Worm (Caenorhabditis elegans) whole organism, mixed stage, embryonic: Measurements from ENCODE around the gene C07E3.4.

Experiments
- M03D4.4 ChIP-seq: sonication (generic microtip); optimal IDR thresholded peaks from 2 replicates; lab custom pipeline; 2017; ENCODE audit warnings: mild to moderate bottlenecking, missing genetic modification characterization, missing compliant biosample characterization
- bed-3 ChIP-seq: fragments of 200-800 bp; sonication (Bioruptor generic); optimal IDR thresholded peaks from 3 replicates; lab custom pipeline; 2018; ENCODE audit warnings: mild to moderate bottlenecking, missing genetic modification characterization, moderate library complexity, missing compliant biosample characterization
- ceh-39 ChIP-seq: fragments of 150-350 bp; optimal IDR thresholded peaks from 2 replicates; lab custom pipeline; 2014; ENCODE audit warnings: missing biosample characterization, missing genetic modification characterization
- ceh-43 ChIP-seq: fragments of 200-800 bp; sonication (Bioruptor generic); optimal IDR thresholded peaks from 2 replicates; lab custom pipeline; 2018; ENCODE audit warnings: mild to moderate bottlenecking, missing genetic modification characterization, moderate library complexity, missing compliant biosample characterization
- ceh-83 ChIP-seq: fragments of 200-800 bp; sonication (Bioruptor generic); optimal IDR thresholded peaks from 2 replicates; lab custom pipeline; 2018; ENCODE audit warnings: mild to moderate bottlenecking, missing genetic modification characterization, missing compliant biosample characterization
- ces-1 ChIP-seq: fragments of 150-350 bp; optimal IDR thresholded peaks from 2 replicates; lab custom pipeline; 2014; ENCODE audit warnings: missing biosample characterization, missing genetic modification reagents, missing genetic modification characterization
- cnd-1 ChIP-seq: fragments of 200-800 bp; sonication (Bioruptor generic); optimal IDR thresholded peaks from 2 replicates; lab custom pipeline; 2018; ENCODE audit warnings: mild to moderate bottlenecking, missing genetic modification characterization, missing compliant biosample characterization
- drap-1 ChIP-seq: fragments of 200-800 bp; sonication (Bioruptor generic); optimal IDR thresholded peaks from 3 replicates; lab custom pipeline; 2018; ENCODE audit warnings: mild to moderate bottlenecking, missing genetic modification characterization, missing compliant biosample characterization
- elt-1 ChIP-seq: sonication (generic microtip); optimal IDR thresholded peaks from 2 replicates; lab custom pipeline; 2017; ENCODE audit warnings: missing genetic modification characterization, mild to moderate bottlenecking, missing compliant biosample characterization, antibody characterized with exemption, moderate library complexity, borderline replicate concordance; ENCODE audit not compliant: insufficient read depth
- elt-3 ChIP-seq: fragments of 150-350 bp; optimal IDR thresholded peaks from 2 replicates; lab custom pipeline; 2014; ENCODE audit warnings: missing biosample characterization, missing genetic modification characterization
- flh-1 ChIP-seq: fragments of 200-800 bp; sonication (Bioruptor generic); optimal IDR thresholded peaks from 2 replicates; lab custom pipeline; 2018; ENCODE audit warnings: mild to moderate bottlenecking, missing genetic modification characterization, moderate library complexity, missing compliant biosample characterization
- ham-2 ChIP-seq: fragments of 200-800 bp; sonication (Bioruptor generic); optimal IDR thresholded peaks from 2 replicates; lab custom pipeline; 2018; ENCODE audit warnings: mild to moderate bottlenecking, missing genetic modification characterization, missing compliant biosample characterization
- hlh-1 ChIP-seq: fragments of 150-350 bp; optimal IDR thresholded peaks from 2 replicates; lab custom pipeline; 2014; ENCODE audit warnings: missing biosample characterization, missing genetic modification reagents, missing genetic modification characterization
- lin-13 ChIP-seq: fragments of 150-350 bp; optimal IDR thresholded peaks from 2 replicates; lab custom pipeline; 2014; ENCODE audit warnings: missing biosample characterization, missing genetic modification characterization
- lsy-2 ChIP-seq: fragments of 150-350 bp; optimal IDR thresholded peaks from 2 replicates; lab custom pipeline; 2014; ENCODE audit warnings: missing biosample characterization, missing genetic modification characterization
- mab-5 ChIP-seq: fragments of 150-350 bp; optimal IDR thresholded peaks from 2 replicates; lab custom pipeline; 2014; ENCODE audit warnings: missing biosample characterization, missing genetic modification characterization
- mep-1 ChIP-seq: fragments of 150-350 bp; optimal IDR thresholded peaks from 2 replicates; lab custom pipeline; 2017; ENCODE audit warnings: missing biosample characterization, missing genetic modification reagents, missing genetic modification characterization, inconsistent platforms
- mls-2 ChIP-seq: sonication (generic microtip); optimal IDR thresholded peaks from 2 replicates; lab custom pipeline; 2016; ENCODE audit warnings: mild to moderate bottlenecking, missing genetic modification characterization, moderate library complexity, missing compliant biosample characterization
- nhr-12 ChIP-seq: fragments of 150-350 bp; optimal IDR thresholded peaks from 2 replicates; lab custom pipeline; 2014; ENCODE audit warnings: missing biosample characterization, missing genetic modification characterization
- nhr-2 ChIP-seq: fragments of 150-350 bp; optimal IDR thresholded peaks from 2 replicates; lab custom pipeline; 2014; ENCODE audit warnings: missing biosample characterization, missing genetic modification characterization
- nhr-28 ChIP-seq: fragments of 150-350 bp; optimal IDR thresholded peaks from 2 replicates; lab custom pipeline; 2014; ENCODE audit warnings: missing biosample characterization, missing genetic modification characterization
- nhr-76 ChIP-seq: sonication (generic microtip); optimal IDR thresholded peaks from 2 replicates; lab custom pipeline; 2017; ENCODE audit warnings: missing biosample characterization, missing genetic modification characterization
- sem-2 ChIP-seq: fragments of 200-800 bp; sonication (Bioruptor generic); optimal IDR thresholded peaks from 2 replicates; lab custom pipeline; 2018; ENCODE audit warnings: mild to moderate bottlenecking, missing genetic modification characterization, missing compliant biosample characterization
- snpc-4 ChIP-seq: fragments of 150-350 bp; optimal IDR thresholded peaks from 2 replicates; lab custom pipeline; 2014; ENCODE audit warnings: missing biosample characterization, missing genetic modification characterization
- sptf-1 ChIP-seq: sonication (generic microtip); optimal IDR thresholded peaks from 2 replicates; lab custom pipeline; 2017; ENCODE audit warnings: mild to moderate bottlenecking, missing genetic modification characterization, moderate library complexity, missing compliant biosample characterization
- tbx-8 ChIP-seq: fragments of 200-800 bp; sonication (Bioruptor generic); optimal IDR thresholded peaks from 2 replicates; lab custom pipeline; 2018; ENCODE audit warnings: mild to moderate bottlenecking, missing genetic modification characterization, moderate library complexity, missing compliant biosample characterization
- unc-120 ChIP-seq: sonication (generic microtip); optimal IDR thresholded peaks from 2 replicates; lab custom pipeline; 2017; ENCODE audit warnings: missing genetic modification characterization, missing compliant biosample characterization; ENCODE audit not compliant: poor library complexity, severe bottlenecking
- unc-39 ChIP-seq: fragments of 150-350 bp; optimal IDR thresholded peaks from 2 replicates; lab custom pipeline; 2014; ENCODE audit warnings: missing biosample characterization, missing genetic modification characterization
- unc-62 ChIP-seq: fragments of 150-350 bp; optimal IDR thresholded peaks from 2 replicates; lab custom pipeline; 2014; ENCODE audit warnings: missing biosample characterization, missing genetic modification reagents, missing genetic modification characterization
- zip-8 ChIP-seq: fragments of 150-350 bp; optimal IDR thresholded peaks from 2 replicates; lab custom pipeline; 2014; ENCODE audit warnings: missing biosample characterization, missing genetic modification characterization
- ztf-11 ChIP-seq: fragments of 150-350 bp; optimal IDR thresholded peaks from 2 replicates; lab custom pipeline; 2014; ENCODE audit warnings: missing biosample characterization, missing genetic modification characterization

Gene C07E3.4

DNA sequence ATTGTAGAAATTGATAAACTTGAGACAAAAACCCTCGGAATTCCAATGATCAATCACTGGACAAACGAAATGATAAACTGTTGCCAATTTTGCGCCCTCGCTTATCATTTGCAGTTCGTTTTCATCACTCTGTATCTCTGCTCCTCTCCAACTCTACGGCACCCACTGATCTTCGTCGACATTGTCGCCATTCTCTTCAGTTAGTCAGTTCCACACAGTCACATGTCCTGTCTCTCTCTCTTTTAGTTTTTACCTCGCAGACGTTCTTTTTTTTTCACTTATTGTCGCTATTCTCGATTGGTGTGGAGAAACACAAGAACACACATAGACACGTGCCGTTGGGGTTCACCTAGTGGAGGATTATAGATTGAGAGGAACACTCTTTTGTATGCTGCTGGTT lies 28.5 kb downstream of the C07E3.4 start:
- TF ChIP-seq unc-120 (tag; lab: Kevin White, UChicago) (no peak), flh-1 (GFP tag; lab: Kevin White, UChicago) (no peak), nhr-28 (no peak), ceh-43 (GFP tag; lab: Kevin White, UChicago) (no peak), nhr-12 (tag; lab: Kevin White, UChicago) (no peak), ceh-39 (tag; lab: Kevin White, UChicago) (no peak), lsy-2 (tag; lab: Kevin White, UChicago) (no peak), ceh-83 (GFP tag; lab: Kevin White, UChicago) (no peak), drap-1 (no peak)

DNA sequence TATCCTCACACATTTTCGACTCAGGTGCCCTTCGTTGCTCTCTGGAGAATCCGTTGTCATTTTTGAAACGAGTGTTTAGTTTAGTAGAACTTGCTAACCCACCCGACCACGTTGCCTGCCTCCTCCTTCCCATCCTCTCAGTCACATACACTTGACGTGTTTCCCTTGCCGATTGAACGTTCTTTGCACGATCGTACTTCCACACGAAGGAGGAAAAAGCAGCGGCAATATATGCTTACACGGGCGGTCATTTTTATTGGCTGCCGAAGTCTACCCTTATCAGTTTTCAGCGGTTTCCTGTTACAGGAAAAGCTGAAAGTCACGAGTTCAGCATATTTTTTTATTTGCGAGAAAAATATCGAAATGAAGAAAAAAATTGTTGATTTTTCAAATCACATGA lies 29.2 kb downstream of the C07E3.4 start:
- no peak for TF ChIP-seq nhr-28
- no peak for TF ChIP-seq lsy-2 (tag; lab: Kevin White, UChicago)
- TF ChIP-seq unc-120 (tag; lab: Kevin White, UChicago): no peak
- no peak for TF ChIP-seq mep-1 (tag; lab: Kevin White, UChicago)

DNA sequence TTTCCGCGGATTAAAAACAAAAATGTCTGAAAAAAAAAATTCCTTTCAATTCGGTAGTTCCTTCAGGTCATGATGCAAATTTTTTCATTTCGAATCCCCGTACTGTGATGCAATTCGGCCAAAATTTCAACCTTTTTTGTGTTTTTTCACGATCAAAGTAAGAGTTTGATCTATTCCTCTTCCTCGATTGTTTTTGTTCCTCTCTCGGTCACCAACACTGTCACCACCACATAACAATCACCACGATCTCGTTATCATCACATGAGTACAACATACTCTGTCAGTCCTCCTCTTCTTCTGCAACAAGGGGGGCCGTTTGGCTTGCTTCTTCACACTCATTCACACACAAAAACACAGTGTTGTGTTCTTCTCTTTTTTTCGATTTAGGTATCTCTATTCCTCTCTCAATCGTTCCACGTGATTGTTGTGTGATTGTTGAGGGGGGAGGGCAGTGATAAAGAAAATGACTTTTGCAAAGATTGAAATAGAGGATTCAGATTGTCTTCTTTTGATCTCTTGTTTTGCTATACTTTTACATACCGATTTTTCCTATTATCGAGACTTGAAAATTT lies 29.7 kb downstream of the C07E3.4 start:
- no peak for TF ChIP-seq drap-1
- no peak for TF ChIP-seq nhr-12 (tag; lab: Kevin White, UChicago)
- TF ChIP-seq hlh-1 (tag; lab: Kevin White, UChicago): no peak
- no peak for TF ChIP-seq mep-1 (tag; lab: Kevin White, UChicago)
- no peak for TF ChIP-seq zip-8 (tag; lab: Kevin White, UChicago)
- no peak for TF ChIP-seq sptf-1 (tag; lab: Kevin White, UChicago)
- TF ChIP-seq tbx-8 (GFP tag; lab: Kevin White, UChicago): no peak
- no peak for TF ChIP-seq mls-2 (tag; lab: Kevin White, UChicago)
- TF ChIP-seq cnd-1: no peak
- no peak for TF ChIP-seq mab-5 (tag; lab: Kevin White, UChicago)

DNA sequence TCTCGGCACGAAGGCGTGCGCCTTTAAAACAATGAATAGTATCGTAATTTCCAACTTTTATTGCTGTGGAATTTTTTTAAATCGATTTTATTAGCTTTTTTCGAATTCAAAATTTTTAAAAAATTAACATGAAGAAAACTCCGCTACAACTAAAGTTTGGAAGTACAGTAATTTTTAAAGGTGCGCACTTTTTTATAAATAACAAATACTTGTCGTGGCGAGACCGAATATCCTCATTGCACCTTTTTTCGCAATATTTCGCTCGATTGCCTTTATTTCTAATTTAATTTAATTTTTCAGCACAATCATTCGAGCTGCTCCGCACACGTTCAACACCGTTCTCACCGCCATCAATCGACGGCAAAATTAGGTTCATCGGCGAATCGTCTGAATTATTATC lies 30.3 kb downstream of the C07E3.4 start, which contains the start of the genes T09F3.2 and T09F3.7:
Gene T09F3.2, plus strand, starts transcription at position 301 of the 400 bp plus-strand sequence.
Gene T09F3.7, plus strand, starts transcription at position 315 of the 400 bp plus-strand sequence.
- TF ChIP-seq nhr-2 (tag; lab: Kevin White, UChicago) (no peak), lin-13 (no peak), nhr-28 (no peak), elt-3 (tag; lab: Kevin White, UChicago) (no peak), zip-8 (tag; lab: Kevin White, UChicago) (no peak), snpc-4 (tag; lab: Kevin White, UChicago) (no peak), flh-1 (GFP tag; lab: Kevin White, UChicago) (no peak), mls-2 (tag; lab: Kevin White, UChicago) (no peak), cnd-1 (no peak), ham-2 (GFP tag; lab: Kevin White, UChicago) (no peak), unc-120 (tag; lab: Kevin White, UChicago) (no peak), drap-1 (no peak), nhr-76 (no peak), hlh-1 (tag; lab: Kevin White, UChicago) (no peak)
- TF ChIP-seq, all 35 proteins: peak for 0

DNA sequence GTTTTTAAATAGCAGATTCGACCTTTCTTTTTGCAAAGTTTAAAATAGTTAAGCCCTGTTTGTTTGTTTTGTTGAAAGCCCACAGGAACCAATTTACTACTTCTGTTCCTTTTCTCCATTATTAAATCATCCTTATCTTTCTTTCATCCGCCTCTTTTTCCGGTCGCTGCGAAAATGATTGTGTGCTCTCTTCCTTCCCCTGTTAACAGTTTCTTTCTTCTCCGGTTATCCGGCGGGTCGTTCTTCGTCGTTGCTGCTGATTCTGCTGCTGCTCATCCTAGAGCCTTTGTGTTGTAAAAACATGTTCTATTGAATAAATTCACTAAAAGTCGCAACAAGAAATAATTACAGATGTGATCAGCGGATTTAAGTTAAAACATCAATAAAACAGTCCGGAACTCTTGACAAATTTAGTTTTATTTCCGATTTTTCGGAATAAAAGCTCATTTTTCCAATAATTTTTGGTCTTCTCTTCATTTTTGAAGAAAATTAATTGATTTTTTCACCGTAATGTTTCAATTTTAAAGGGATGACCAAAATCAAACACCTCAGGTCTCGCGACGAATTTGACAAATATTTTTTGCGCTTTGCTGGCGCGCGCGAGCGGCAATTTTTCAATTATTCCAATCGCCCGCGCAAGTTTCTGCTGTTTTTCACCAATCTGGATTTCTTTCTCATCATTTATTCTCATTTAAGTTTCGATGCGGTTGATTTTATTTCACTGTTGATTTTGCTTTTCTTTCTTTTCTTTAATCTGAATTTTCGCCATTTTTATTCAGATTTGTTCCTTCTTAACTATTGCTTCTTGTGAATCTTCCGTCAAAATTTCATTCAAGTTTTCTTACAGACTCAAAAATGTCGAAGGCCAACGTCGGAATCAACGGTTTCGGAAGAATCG lies 32.9 kb downstream of the C07E3.4 start, which contains the start of gene gpd-1:
Gene gpd-1, plus strand, starts transcription at position 848 of the 898 bp plus-strand sequence.
- TF ChIP-seq ceh-39 (tag; lab: Kevin White, UChicago): no peak
- TF ChIP-seq sptf-1 (tag; lab: Kevin White, UChicago): no peak
- no peak for TF ChIP-seq hlh-1 (tag; lab: Kevin White, UChicago)
- no peak for TF ChIP-seq ham-2 (GFP tag; lab: Kevin White, UChicago)
- no peak for TF ChIP-seq ztf-11 (tag; lab: Kevin White, UChicago)
- no peak for TF ChIP-seq tbx-8 (GFP tag; lab: Kevin White, UChicago)
- no peak for TF ChIP-seq cnd-1
- no peak for TF ChIP-seq mep-1 (tag; lab: Kevin White, UChicago)
- no peak for TF ChIP-seq ceh-83 (GFP tag; lab: Kevin White, UChicago)

DNA sequence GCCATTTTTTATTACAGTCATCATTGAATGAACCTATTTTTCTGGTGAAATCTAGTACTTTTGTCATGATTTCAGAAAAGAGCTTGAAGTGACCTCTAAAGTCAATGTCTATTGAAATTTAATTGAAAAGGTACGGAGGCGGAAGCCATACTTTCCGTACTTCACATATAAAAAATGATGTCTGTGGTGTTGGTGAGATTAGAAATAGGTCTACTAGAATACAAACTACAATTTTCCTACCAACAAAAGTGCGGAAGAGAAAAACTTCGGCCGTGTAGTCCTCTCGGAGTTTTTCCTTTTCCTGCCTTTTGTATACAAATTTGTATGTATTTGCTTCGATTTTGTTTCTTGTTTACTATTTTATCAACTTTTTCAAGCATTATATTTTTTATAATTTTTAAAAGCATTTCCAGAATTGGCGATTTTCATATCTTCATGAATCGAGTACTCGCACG lies 34.7 kb downstream of the C07E3.4 start, which contains the start of gene T09F3.4:
Gene T09F3.4, plus strand, starts transcription at position 405 of the 455 bp plus-strand sequence.
- TF ChIP-seq hlh-1 (tag; lab: Kevin White, UChicago) (no peak), unc-39 (no peak), lin-13 (no peak), unc-120 (tag; lab: Kevin White, UChicago) (peak; percentile 45), snpc-4 (tag; lab: Kevin White, UChicago) (no peak), sem-2 (no peak), elt-3 (tag; lab: Kevin White, UChicago) (no peak), M03D4.4 (no peak), mep-1 (tag; lab: Kevin White, UChicago) (no peak), nhr-12 (tag; lab: Kevin White, UChicago) (no peak), lsy-2 (tag; lab: Kevin White, UChicago) (peak; percentile 11), cnd-1 (no peak), elt-1 (tag; lab: Kevin White, UChicago) (no peak), nhr-28 (peak; percentile 7), unc-62 (no peak), ces-1 (GFP tag; lab: Kevin White, UChicago) (no peak), nhr-76 (no peak), ceh-43 (GFP tag; lab: Kevin White, UChicago) (no peak), ceh-83 (GFP tag; lab: Kevin White, UChicago) (no peak), bed-3 (GFP tag; lab: Kevin White, UChicago) (no peak), ztf-11 (tag; lab: Kevin White, UChicago) (no peak)
